Worm (Caenorhabditis elegans): ENCODE data around the gene tbx-31.
A peak's percentile ranks its signal among the peaks of the same experiment; 100 is the strongest.

DNA sequence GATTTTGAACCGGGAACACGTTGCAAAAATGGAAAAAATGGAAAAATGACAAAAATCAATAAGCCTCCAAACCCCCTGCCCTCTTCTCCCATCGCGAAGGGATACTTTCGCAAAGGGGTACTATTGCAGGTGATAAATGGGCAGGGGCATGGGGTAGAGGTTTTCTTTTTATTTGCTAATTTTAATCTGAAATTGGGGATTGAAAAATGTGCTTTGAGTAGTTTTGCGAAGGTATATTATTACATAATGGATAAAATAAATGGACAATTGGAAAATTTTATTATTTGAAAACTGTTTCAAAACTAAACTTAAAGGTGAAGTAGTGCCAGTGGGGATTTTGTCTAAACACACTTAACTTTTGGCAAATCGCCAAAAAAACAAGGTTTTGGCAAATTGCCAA lies 46.9 kb downstream of the tbx-31 start:
- TF ChIP-seq nhr-102 (tag; optimal IDR thresholded peaks at IDR 0.05) (peak; percentile 99), hlh-30 (tag; optimal IDR thresholded peaks at IDR 0.05; ENCODE audit: insufficient read depth) (peak; percentile 92), lin-38 (GFP tag; IDR thresholded peaks at IDR 0.05) (peak; percentile 85), nhr-10 (tag; optimal IDR thresholded peaks at IDR 0.05) (peak; percentile 97), F26F4.8 (GFP tag; conservative IDR thresholded peaks at IDR 0.05) (no peak), attf-4 (tag; optimal IDR thresholded peaks at IDR 0.05) (peak; percentile 28), zag-1 (tag; optimal IDR thresholded peaks at IDR 0.05) (peak; percentile 90), daf-12 (tag; optimal IDR thresholded peaks at IDR 0.05) (no peak), pqm-1 (tag; optimal IDR thresholded peaks at IDR 0.05) (peak; percentile 40), egl-27 (tag; optimal IDR thresholded peaks at IDR 0.05) (peak; percentile 56)
